Fruit fly (Drosophila melanogaster): ENCODE data around the gene CG7394.
A peak's percentile ranks its signal among the peaks of the same experiment; 100 is the strongest.

The CG7394 gene

dm6 chr3L:11536132-11536531, 25.7 kb upstream of the CG7394 start (continued):
- no peak for TF ChIP-seq Gug (GFP tag; IDR thresholded peaks at IDR 0.05)
- TF ChIP-seq Sox14 (GFP tag; optimal IDR thresholded peaks at IDR 0.05) = peak; percentile 52
- TF ChIP-seq topi (GFP tag; optimal IDR thresholded peaks at IDR 0.05) = peak; percentile 50
- TF ChIP-seq CG34406 (GFP tag; optimal IDR thresholded peaks at IDR 0.05) = peak; percentile 1
- no peak for TF ChIP-seq lz (GFP tag; optimal IDR thresholded peaks at IDR 0.05)
- no peak for TF ChIP-seq CG11294 (GFP tag; IDR thresholded peaks at IDR 0.05)
- peak; percentile 3 for TF ChIP-seq achi (GFP tag; optimal IDR thresholded peaks at IDR 0.05)
- TF ChIP-seq Sox15 (GFP tag; optimal IDR thresholded peaks at IDR 0.05) = no peak
- peak; percentile 52 for TF ChIP-seq svp (GFP tag)
- no peak for TF ChIP-seq Blimp-1 (GFP tag; optimal IDR thresholded peaks at IDR 0.05)
- peak; percentile 4 for TF ChIP-seq Ets21C (GFP tag; optimal IDR thresholded peaks at IDR 0.05)
- peak; percentile 66 for TF ChIP-seq CG8119 (GFP tag; IDR thresholded peaks at IDR 0.05)
- peak; percentile 70 for TF ChIP-seq Eip78C (GFP tag)
- TF ChIP-seq CG9139 (GFP tag; optimal IDR thresholded peaks at IDR 0.05) = no peak
- TF ChIP-seq spab (GFP tag; optimal IDR thresholded peaks at IDR 0.05) = no peak
- peak; percentile 63 for TF ChIP-seq cyc (GFP tag; optimal IDR thresholded peaks at IDR 0.05)
- peak; percentile 12 for TF ChIP-seq CG7368 (GFP tag; optimal IDR thresholded peaks at IDR 0.05)
- no peak for TF ChIP-seq Hr38 (GFP tag; optimal IDR thresholded peaks at IDR 0.05)
- peak; percentile 25 for TF ChIP-seq CG6792 (GFP tag; optimal IDR thresholded peaks at IDR 0.05)
- no peak for TF ChIP-seq CG11902 (GFP tag; optimal IDR thresholded peaks at IDR 0.05)
- TF ChIP-seq Smox (GFP tag; optimal IDR thresholded peaks at IDR 0.05) = peak; percentile 23
- peak; percentile 32 for TF ChIP-seq pdm3 (GFP tag; optimal IDR thresholded peaks at IDR 0.05)

- TF ChIP-seq svp (GFP tag) = peak; percentile 41
- TF ChIP-seq Hr4 (GFP tag; optimal IDR thresholded peaks at IDR 0.05) = peak; percentile 64
- TF ChIP-seq Sox102F (GFP tag; optimal IDR thresholded peaks at IDR 0.05) = no peak
- TF ChIP-seq Hr38 (GFP tag; optimal IDR thresholded peaks at IDR 0.05) = no peak
- TF ChIP-seq Smox (GFP tag; optimal IDR thresholded peaks at IDR 0.05) = no peak
- TF ChIP-seq lz (GFP tag; optimal IDR thresholded peaks at IDR 0.05) = peak; percentile 22
- no peak for TF ChIP-seq CG6808 (GFP tag; optimal IDR thresholded peaks at IDR 0.05)
- peak; percentile 59; the same call in 2 of the 3 replicates for TF ChIP-seq eg (GFP tag; IDR thresholded peaks at IDR 0.05)
- TF ChIP-seq salr (GFP tag; optimal IDR thresholded peaks at IDR 0.05) = no peak
- TF ChIP-seq CG1621 (tag; optimal IDR thresholded peaks at IDR 0.05) = no peak
- peak; percentile 68 for TF ChIP-seq Eip78C (GFP tag)
- TF ChIP-seq CG32006 (GFP tag; optimal IDR thresholded peaks at IDR 0.05) = peak; percentile 78
- TF ChIP-seq fkh (GFP tag; optimal IDR thresholded peaks at IDR 0.05) = peak; percentile 47
- TF ChIP-seq Blimp-1 (GFP tag; optimal IDR thresholded peaks at IDR 0.05) = no peak
- TF ChIP-seq CG11902 (GFP tag; optimal IDR thresholded peaks at IDR 0.05) = no peak
- TF ChIP-seq CG10669 (GFP tag; optimal IDR thresholded peaks at IDR 0.05) = no peak
- no peak for TF ChIP-seq Ets96B (tag; optimal IDR thresholded peaks at IDR 0.05)
- TF ChIP-seq dac (GFP tag; optimal IDR thresholded peaks at IDR 0.05) = peak; percentile 45
- TF ChIP-seq CG9139 (GFP tag; optimal IDR thresholded peaks at IDR 0.05) = no peak
- no peak for TF ChIP-seq esn (GFP tag; optimal IDR thresholded peaks at IDR 0.05)
- TF ChIP-seq dsx (GFP tag; optimal IDR thresholded peaks at IDR 0.05; ENCODE audit: poor library complexity, severe bottlenecking) = no peak
- TF ChIP-seq Ets21C (GFP tag; optimal IDR thresholded peaks at IDR 0.05) = no peak
- peak; percentile 52; the same call in 1 of the 2 replicates for TF ChIP-seq CG11294 (GFP tag; IDR thresholded peaks at IDR 0.05)
- TF ChIP-seq Met (GFP tag; optimal IDR thresholded peaks at IDR 0.05) = no peak
- peak; percentile 15 for TF ChIP-seq CG3919 (GFP tag; optimal IDR thresholded peaks at IDR 0.05)
- peak; percentile 46 for TF ChIP-seq Lpt (GFP tag; optimal IDR thresholded peaks at IDR 0.05)
- TF ChIP-seq achi (GFP tag; optimal IDR thresholded peaks at IDR 0.05) = peak; percentile 10
- TF ChIP-seq CG8319 (GFP tag; optimal IDR thresholded peaks at IDR 0.05) = no peak
- peak; percentile 20 for TF ChIP-seq pdm3 (GFP tag; optimal IDR thresholded peaks at IDR 0.05)
- TF ChIP-seq vri (GFP tag; optimal IDR thresholded peaks at IDR 0.05) = no peak
- no peak for TF ChIP-seq topi (GFP tag; optimal IDR thresholded peaks at IDR 0.05)
- peak; percentile 54 for TF ChIP-seq CG4318 (GFP tag; optimal IDR thresholded peaks at IDR 0.05)
- no peak for TF ChIP-seq CG34406 (GFP tag; optimal IDR thresholded peaks at IDR 0.05)
- peak; percentile 20 for TF ChIP-seq Sox14 (GFP tag; optimal IDR thresholded peaks at IDR 0.05)
- TF ChIP-seq acj6 (GFP tag; optimal IDR thresholded peaks at IDR 0.05) = peak; percentile 15
- peak; percentile 59 for TF ChIP-seq CG6276 (GFP tag; optimal IDR thresholded peaks at IDR 0.05)
- peak; percentile 68 for TF ChIP-seq CG8119 (GFP tag; IDR thresholded peaks at IDR 0.05)
- TF ChIP-seq Eip75B (GFP tag; optimal IDR thresholded peaks at IDR 0.05) = no peak
- TF ChIP-seq Sox15 (GFP tag; optimal IDR thresholded peaks at IDR 0.05) = no peak
- TF ChIP-seq CG31627 (GFP tag; optimal IDR thresholded peaks at IDR 0.05) = no peak
- no peak for TF ChIP-seq CG6792 (GFP tag; optimal IDR thresholded peaks at IDR 0.05)
- peak; percentile 19 for TF ChIP-seq CG10631 (GFP tag; optimal IDR thresholded peaks at IDR 0.05)
- no peak for TF ChIP-seq spab (GFP tag; optimal IDR thresholded peaks at IDR 0.05)
Measured at dm6 chr3L:11536767-11537419, 24.9 kb upstream of the CG7394 start.

Measured in whole organism, prepupa.